Worm (Caenorhabditis elegans): ENCODE results near the gene W05E10.1.

Gene W05E10.1

DNA sequence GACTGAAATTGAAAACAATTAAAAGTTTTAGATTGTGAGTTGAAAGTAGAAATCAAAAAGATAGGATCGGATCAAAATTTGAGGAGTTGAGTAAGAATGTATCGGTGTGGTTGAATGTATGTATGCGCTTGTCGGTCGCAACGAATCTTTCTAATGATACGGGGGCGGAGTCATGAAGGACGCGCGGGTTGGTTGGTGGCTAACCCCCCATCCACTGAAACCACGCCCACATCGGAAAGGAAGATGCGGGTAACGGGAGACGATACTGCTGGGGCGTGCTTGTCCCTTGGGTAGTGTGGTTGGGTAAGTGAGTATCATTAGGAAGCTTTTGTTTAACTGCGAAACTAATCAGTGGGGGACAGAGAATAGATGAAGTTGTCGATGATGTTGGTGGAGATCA lies 13.9 kb upstream of the W05E10.1 start, which contains the start of gene ceh-32:
Gene ceh-32, minus strand, starts transcription at position 2 of the 400 bp plus-strand sequence.
- TF ChIP-seq C06A6.2 (GFP tag; conservative IDR thresholded peaks at IDR 0.05), result no peak
- no peak for TF ChIP-seq mxl-1 (tag; optimal IDR thresholded peaks at IDR 0.05)
- no peak for TF ChIP-seq F55B11.4 (tag; optimal IDR thresholded peaks at IDR 0.05; ENCODE audit: borderline replicate concordance, insufficient read depth)
- TF ChIP-seq pbrm-1 (GFP tag; IDR thresholded peaks at IDR 0.05), result no peak
- TF ChIP-seq B0336.3 (GFP tag; IDR thresholded peaks at IDR 0.05), result no peak
- no peak for TF ChIP-seq sptf-2 (GFP tag; optimal IDR thresholded peaks at IDR 0.05)
- TF ChIP-seq xnd-1 (tag; optimal IDR thresholded peaks at IDR 0.05), result no peak
- TF ChIP-seq egrh-3 (GFP tag; IDR thresholded peaks at IDR 0.05), result no peak
- no peak for TF ChIP-seq athp-1 (tag; optimal IDR thresholded peaks at IDR 0.05)
- TF ChIP-seq F33H1.4 (GFP tag; IDR thresholded peaks at IDR 0.05), result no peak
- TF ChIP-seq lag-1 (GFP tag; IDR thresholded peaks at IDR 0.05), result no peak
- no peak for TF ChIP-seq snpc-3.4 (tag; optimal IDR thresholded peaks at IDR 0.05)
- TF ChIP-seq Y56A3A.18 (GFP tag; IDR thresholded peaks at IDR 0.05), result no peak

DNA sequence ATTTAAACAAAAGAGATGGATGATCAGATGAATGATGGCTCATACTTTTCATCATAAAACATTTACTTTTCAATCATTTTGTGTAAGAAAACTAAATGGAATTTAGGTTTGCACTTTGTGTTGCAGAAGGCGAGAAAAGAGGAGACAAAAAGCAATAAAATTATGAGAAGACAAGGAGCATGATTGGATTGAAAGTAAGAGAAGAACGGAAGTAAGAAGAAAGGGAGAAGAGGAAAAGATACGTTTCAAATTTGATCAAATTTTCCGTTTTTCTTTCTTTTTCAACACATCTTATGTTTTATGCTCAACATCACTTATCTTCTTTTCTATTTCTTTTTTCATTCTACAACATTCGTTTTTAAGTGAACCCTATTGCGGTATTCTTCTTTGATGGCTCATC lies 13.2 kb upstream of the W05E10.1 start:
- TF ChIP-seq pha-4 (tag; optimal IDR thresholded peaks at IDR 0.05), result no peak
- TF ChIP-seq nfya-2 (GFP tag; IDR thresholded peaks at IDR 0.05), result no peak
- no peak for TF ChIP-seq hlh-12 (tag; optimal IDR thresholded peaks at IDR 0.05)
- TF ChIP-seq K12H6.12 (tag; optimal IDR thresholded peaks at IDR 0.05), result no peak
- TF ChIP-seq let-526 (GFP tag; IDR thresholded peaks at IDR 0.05), result no peak
- TF ChIP-seq tbx-9 (tag; optimal IDR thresholded peaks at IDR 0.05; ENCODE audit: borderline replicate concordance), result no peak
- TF ChIP-seq F23B12.7 (tag; optimal IDR thresholded peaks at IDR 0.05; ENCODE audit: insufficient read depth), result no peak
- no peak for TF ChIP-seq F33H1.4 (GFP tag; IDR thresholded peaks at IDR 0.05)
- no peak for TF ChIP-seq ZK185.1 (tag; optimal IDR thresholded peaks at IDR 0.05; ENCODE audit: poor library complexity, severe bottlenecking)
- TF ChIP-seq nhr-120 (GFP tag; IDR thresholded peaks at IDR 0.05), result no peak
- TF ChIP-seq F37B4.10 (GFP tag; IDR thresholded peaks at IDR 0.05), result no peak
- no peak for TF ChIP-seq unc-62 (GFP tag; optimal IDR thresholded peaks at IDR 0.05)
- no peak for TF ChIP-seq aptf-2 (GFP tag; conservative IDR thresholded peaks at IDR 0.05)
- no peak for TF ChIP-seq B0035.1 (tag; optimal IDR thresholded peaks at IDR 0.05)
- TF ChIP-seq dpff-1 (tag; optimal IDR thresholded peaks at IDR 0.05), result no peak

DNA sequence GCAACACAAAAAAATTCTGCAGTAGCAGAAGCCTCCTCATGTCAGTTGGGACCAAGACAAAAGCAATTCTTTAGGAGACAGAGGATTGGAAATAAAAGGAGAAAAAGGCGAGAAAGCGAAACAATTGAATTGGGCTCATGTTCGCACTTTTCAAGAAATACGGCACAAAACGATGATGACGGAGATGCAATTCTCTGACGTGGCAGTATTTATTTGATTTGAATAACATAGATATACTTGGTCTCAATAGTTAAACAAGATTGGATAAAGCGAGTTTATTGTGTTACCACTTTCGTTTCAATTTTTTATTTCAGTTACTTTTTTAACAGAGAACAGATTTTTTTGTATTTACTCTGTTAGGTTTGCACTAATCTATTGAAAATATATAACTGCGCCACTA lies 6.0 kb upstream of the W05E10.1 start:
- TF ChIP-seq ztf-3 (GFP tag; optimal IDR thresholded peaks at IDR 0.05) (no peak), attf-3 (GFP tag; conservative IDR thresholded peaks at IDR 0.05) (no peak), let-526 (GFP tag; IDR thresholded peaks at IDR 0.05) (no peak), snpc-1.3 (tag; optimal IDR thresholded peaks at IDR 0.05; ENCODE audit: insufficient read depth) (no peak), snpc-1.1 (tag; optimal IDR thresholded peaks at IDR 0.05; ENCODE audit: insufficient read depth) (no peak), pha-4 (tag; optimal IDR thresholded peaks at IDR 0.05) (no peak), mel-28 (tag; optimal IDR thresholded peaks at IDR 0.05; ENCODE audit: borderline replicate concordance) (no peak), lin-26 (GFP tag; IDR thresholded peaks at IDR 0.05) (no peak), sptf-2 (GFP tag; optimal IDR thresholded peaks at IDR 0.05) (no peak), ztf-26 (tag; optimal IDR thresholded peaks at IDR 0.05) (no peak), lir-1 (GFP tag; conservative IDR thresholded peaks at IDR 0.05) (no peak), attf-6 (GFP tag; IDR thresholded peaks at IDR 0.05) (no peak)
